Worm (Caenorhabditis elegans): Measurements from ENCODE around the gene Y50E8A.1.

DNA sequence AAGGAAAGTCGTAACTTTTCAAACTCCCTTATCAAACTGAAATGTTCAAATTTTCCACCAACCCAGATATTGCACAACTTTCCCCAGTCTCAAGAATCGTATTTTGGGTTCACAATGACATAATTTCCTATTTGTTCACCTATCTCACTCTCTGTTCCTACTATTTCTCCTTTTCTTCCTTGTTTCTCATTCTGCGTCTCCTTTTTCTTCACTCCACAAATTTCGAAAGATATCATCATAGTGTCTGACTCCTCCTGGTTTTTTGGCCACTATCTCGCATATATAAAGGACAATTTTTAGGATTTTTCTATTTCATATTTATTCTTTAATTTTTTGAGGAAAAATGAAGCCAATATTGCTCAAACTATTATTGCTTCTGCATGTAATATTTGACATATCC is 46.4 kb downstream of the Y50E8A.1 start, which contains the start of gene haf-7:
- TF ChIP-seq W03F9.2 (tag; optimal IDR thresholded peaks at IDR 0.05) (no peak), dao-5 (tag; optimal IDR thresholded peaks at IDR 0.05) (no peak)
